In the genomic region with DNA sequence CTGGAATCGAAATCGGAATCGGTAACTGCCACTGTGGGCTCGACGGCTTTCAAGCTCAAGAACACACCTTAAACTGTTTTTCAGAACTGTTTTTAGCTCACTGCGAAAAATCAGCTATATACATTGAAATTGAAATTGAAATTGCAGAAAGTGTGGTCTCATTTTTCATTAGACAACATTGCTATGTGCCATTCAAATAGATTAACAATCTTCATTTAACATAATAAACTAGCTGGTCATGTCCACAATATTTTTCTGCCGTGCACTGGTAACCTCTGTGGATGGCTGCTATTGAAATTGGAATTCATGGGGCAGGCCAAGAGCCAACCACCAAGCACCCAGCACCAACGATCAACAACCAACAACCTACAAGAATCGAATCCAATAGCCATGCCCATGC, we compare ENCODE assay signal across 1 fruit fly cellular context.
A peak's percentile ranks its signal among the peaks of the same experiment; 100 is the strongest.
TF ChIP-seq lines count a peak whose summit lies in the region.

No protein-coding gene starts in this region.

TF ChIP-seq in whole organism, embryonic, 481 proteins besides CTCF, POLR2A, EP300 and RAD21 (continued from another document and continues in another):
- no peak for TF ChIP-seq CG34376 (GFP tag; optimal IDR thresholded peaks at IDR 0.05; lab: Kevin White, UChicago)
- peak; percentile 43; the same call in 1 of the 2 replicates for TF ChIP-seq ranshi (GFP tag; IDR thresholded peaks at IDR 0.05; lab: Robert Waterston, UW)
- no peak for TF ChIP-seq CG10209 (GFP tag; optimal IDR thresholded peaks at IDR 0.05; lab: Kevin White, UChicago)
- 0 out of 3 replicates have a peak, but pooled peaks have one; percentile 33 for TF ChIP-seq CG34422 (GFP tag; IDR thresholded peaks at IDR 0.05; lab: Robert Waterston, UW)
- peak; percentile 51 for TF ChIP-seq dmrt11E (tag; optimal IDR thresholded peaks at IDR 0.05; lab: Kevin White, UChicago)
- no peak for TF ChIP-seq Deaf1 (tag; optimal IDR thresholded peaks at IDR 0.05; lab: Kevin White, UChicago)
- TF ChIP-seq CG34224 (GFP tag; IDR thresholded peaks at IDR 0.05; lab: Robert Waterston, UW; ENCODE audit: partially characterized antibody): no peak
- no peak for TF ChIP-seq CG15696 (tag; optimal IDR thresholded peaks at IDR 0.05; lab: Kevin White, UChicago)
- TF ChIP-seq CG11085 (GFP tag; IDR thresholded peaks at IDR 0.05; lab: Robert Waterston, UW): no peak
- no peak for TF ChIP-seq CG1647 (GFP tag; optimal IDR thresholded peaks at IDR 0.05; lab: Kevin White, UChicago)
- TF ChIP-seq phol (tag; optimal IDR thresholded peaks at IDR 0.05; lab: Kevin White, UChicago): peak; percentile 16
- no peak for TF ChIP-seq CG2116 (GFP tag; optimal IDR thresholded peaks at IDR 0.05; lab: Kevin White, UChicago)
- TF ChIP-seq Side (GFP tag; optimal IDR thresholded peaks at IDR 0.05; lab: Kevin White, UChicago): no peak
- peak; percentile 31 for TF ChIP-seq nmo (GFP tag; optimal IDR thresholded peaks at IDR 0.05; lab: Kevin White, UChicago)
- peak; percentile 54 for TF ChIP-seq CG10979 (tag; optimal IDR thresholded peaks at IDR 0.05; lab: Kevin White, UChicago)
- TF ChIP-seq CkIIα-i1 (GFP tag; IDR thresholded peaks at IDR 0.05; lab: Robert Waterston, UW): no peak
- no peak for TF ChIP-seq CG12299 (tag; optimal IDR thresholded peaks at IDR 0.05; lab: Kevin White, UChicago)
- no peak for TF ChIP-seq sob (GFP tag; IDR thresholded peaks at IDR 0.05; lab: Robert Waterston, UW)
- peak; percentile 53 for TF ChIP-seq CG18262 (tag; optimal IDR thresholded peaks at IDR 0.05; lab: Kevin White, UChicago)
- TF ChIP-seq bab2 (GFP tag; optimal IDR thresholded peaks at IDR 0.05; lab: Kevin White, UChicago): no peak
- no peak for TF ChIP-seq Fer1 (GFP tag; optimal IDR thresholded peaks at IDR 0.05; lab: Kevin White, UChicago)
- no peak for TF ChIP-seq Bdp1 (GFP tag; optimal IDR thresholded peaks at IDR 0.05; lab: Kevin White, UChicago)
- TF ChIP-seq Neu2 (GFP tag; optimal IDR thresholded peaks at IDR 0.05; lab: Kevin White, UChicago; ENCODE audit: borderline replicate concordance): no peak
- TF ChIP-seq mirr (GFP tag; optimal IDR thresholded peaks at IDR 0.05; lab: Kevin White, UChicago): no peak
- peak; percentile 57; the same call in 1 of the 2 replicates for TF ChIP-seq ara (GFP tag; IDR thresholded peaks at IDR 0.05; lab: Robert Waterston, UW)
- TF ChIP-seq Ada2b (GFP tag; IDR thresholded peaks at IDR 0.05; lab: Robert Waterston, UW): 0 out of 2 replicates have a peak, but pooled peaks have one; percentile 10
- peak; percentile 48 for TF ChIP-seq gem (tag; optimal IDR thresholded peaks at IDR 0.05; lab: Kevin White, UChicago)
- TF ChIP-seq B-H2 (GFP tag; optimal IDR thresholded peaks at IDR 0.05; lab: Kevin White, UChicago): no peak
- peak; percentile 28; the same call in 1 of the 2 replicates for TF ChIP-seq CG6689 (GFP tag; IDR thresholded peaks at IDR 0.05; lab: Robert Waterston, UW)
- no peak for TF ChIP-seq CG12659 (GFP tag; optimal IDR thresholded peaks at IDR 0.05; lab: Kevin White, UChicago)
- TF ChIP-seq MTF-1 (GFP tag; optimal IDR thresholded peaks at IDR 0.05; lab: Kevin White, UChicago; ENCODE audit: borderline replicate concordance): no peak
- no peak for TF ChIP-seq dati (GFP tag; IDR thresholded peaks at IDR 0.05; lab: Robert Waterston, UW)
- no peak for TF ChIP-seq sc (optimal IDR thresholded peaks at IDR 0.05; lab: Kevin White, UChicago)
- peak; percentile 15 for TF ChIP-seq sc (GFP tag; optimal IDR thresholded peaks at IDR 0.05; lab: Kevin White, UChicago)
- no peak for TF ChIP-seq Sox100B (GFP tag; optimal IDR thresholded peaks at IDR 0.05; lab: Kevin White, UChicago)
- no peak for TF ChIP-seq NC2β (GFP tag; optimal IDR thresholded peaks at IDR 0.05; lab: Kevin White, UChicago)
- TF ChIP-seq cas (GFP tag; IDR thresholded peaks at IDR 0.05; lab: Robert Waterston, UW): no peak
- TF ChIP-seq CG17186 (GFP tag; optimal IDR thresholded peaks at IDR 0.05; lab: Kevin White, UChicago): no peak
- peak; percentile 31 for TF ChIP-seq CG3407 (GFP tag; optimal IDR thresholded peaks at IDR 0.05; lab: Kevin White, UChicago)
- TF ChIP-seq CG6765 (GFP tag; optimal IDR thresholded peaks at IDR 0.05; lab: Kevin White, UChicago): no peak
- no peak for TF ChIP-seq Hr39 (optimal IDR thresholded peaks at IDR 0.05; lab: Kevin White, UChicago)
- no peak for TF ChIP-seq CG17912 (GFP tag; optimal IDR thresholded peaks at IDR 0.05; lab: Kevin White, UChicago)
- no peak for TF ChIP-seq Atf6 (GFP tag; IDR thresholded peaks at IDR 0.05; lab: Robert Waterston, UW)
- TF ChIP-seq HLH4C (GFP tag; IDR thresholded peaks at IDR 0.05; lab: Robert Waterston, UW; ENCODE audit: partially characterized antibody): no peak
- no peak for TF ChIP-seq bcd (GFP tag; optimal IDR thresholded peaks at IDR 0.05; lab: Kevin White, UChicago)
- peak; percentile 30; the same call in 1 of the 2 replicates for TF ChIP-seq E2f1 (GFP tag; IDR thresholded peaks at IDR 0.05; lab: Robert Waterston, UW)
- TF ChIP-seq Sox102F (GFP tag; optimal IDR thresholded peaks at IDR 0.05; lab: Kevin White, UChicago): no peak
- TF ChIP-seq H2.0 (GFP tag; IDR thresholded peaks at IDR 0.05; lab: Robert Waterston, UW): no peak
- TF ChIP-seq Dref (GFP tag; IDR thresholded peaks at IDR 0.05; lab: Robert Waterston, UW): no peak
- no peak for TF ChIP-seq ems (GFP tag; optimal IDR thresholded peaks at IDR 0.05; lab: Kevin White, UChicago)
- TF ChIP-seq CG3065 (GFP tag; optimal IDR thresholded peaks at IDR 0.05; lab: Kevin White, UChicago): no peak
- TF ChIP-seq CG11723 (GFP tag; optimal IDR thresholded peaks at IDR 0.05; lab: Kevin White, UChicago): no peak
- no peak for TF ChIP-seq CG42726 (GFP tag; IDR thresholded peaks at IDR 0.05; lab: Robert Waterston, UW; ENCODE audit: partially characterized antibody)
- TF ChIP-seq Myb (GFP tag; optimal IDR thresholded peaks at IDR 0.05; lab: Kevin White, UChicago): no peak
- peak; percentile 9 for TF ChIP-seq Xbp1 (GFP tag; optimal IDR thresholded peaks at IDR 0.05; lab: Kevin White, UChicago)
- no peak for TF ChIP-seq Mrtf (GFP tag; IDR thresholded peaks at IDR 0.05; lab: Robert Waterston, UW)
- no peak for TF ChIP-seq CHES-1-like (GFP tag; optimal IDR thresholded peaks at IDR 0.05; lab: Kevin White, UChicago)
- TF ChIP-seq pum (GFP tag; optimal IDR thresholded peaks at IDR 0.05; lab: Kevin White, UChicago): no peak
- no peak for TF ChIP-seq CG8359 (GFP tag; optimal IDR thresholded peaks at IDR 0.05; lab: Kevin White, UChicago; ENCODE audit: borderline replicate concordance)
- TF ChIP-seq lilli (GFP tag; optimal IDR thresholded peaks at IDR 0.05; lab: Kevin White, UChicago): no peak
- TF ChIP-seq Oaz (GFP tag; IDR thresholded peaks at IDR 0.05; lab: Robert Waterston, UW): no peak
- no peak for TF ChIP-seq da (GFP tag; optimal IDR thresholded peaks at IDR 0.05; lab: Kevin White, UChicago)
- peak; percentile 53 for TF ChIP-seq CG1603 (tag; optimal IDR thresholded peaks at IDR 0.05; lab: Kevin White, UChicago)
- no peak for TF ChIP-seq sr (GFP tag; IDR thresholded peaks at IDR 0.05; lab: Robert Waterston, UW)
- TF ChIP-seq CG8290 (GFP tag; optimal IDR thresholded peaks at IDR 0.05; lab: Kevin White, UChicago): no peak
- TF ChIP-seq CG8290 (tag; optimal IDR thresholded peaks at IDR 0.05; lab: Kevin White, UChicago): peak in 1 of 2 experiments; percentile 9
- TF ChIP-seq CG31224 (GFP tag; IDR thresholded peaks at IDR 0.05; lab: Robert Waterston, UW): no peak
- TF ChIP-seq fu2 (GFP tag; optimal IDR thresholded peaks at IDR 0.05; lab: Kevin White, UChicago): no peak
- no peak for TF ChIP-seq ftz-f1 (GFP tag; optimal IDR thresholded peaks at IDR 0.05; lab: Kevin White, UChicago)
- no peak for TF ChIP-seq run (tag; optimal IDR thresholded peaks at IDR 0.05; lab: Kevin White, UChicago)
- TF ChIP-seq hbn (GFP tag; IDR thresholded peaks at IDR 0.05; lab: Robert Waterston, UW; ENCODE audit: partially characterized antibody): no peak
- TF ChIP-seq Stat92E (GFP tag; optimal IDR thresholded peaks at IDR 0.05; lab: Kevin White, UChicago): peak in 1 of 3 experiments; percentile 6
- no peak for TF ChIP-seq CG9797 (GFP tag; optimal IDR thresholded peaks at IDR 0.05; lab: Kevin White, UChicago)
- TF ChIP-seq insv (GFP tag; optimal IDR thresholded peaks at IDR 0.05; lab: Kevin White, UChicago): no peak
- TF ChIP-seq CG16815 (GFP tag; optimal IDR thresholded peaks at IDR 0.05; lab: Kevin White, UChicago): no peak
- TF ChIP-seq CG17829 (tag; optimal IDR thresholded peaks at IDR 0.05; lab: Kevin White, UChicago): peak; percentile 22
- no peak for TF ChIP-seq twi (tag; optimal IDR thresholded peaks at IDR 0.05; lab: Kevin White, UChicago)
- TF ChIP-seq HHEX (GFP tag; optimal IDR thresholded peaks at IDR 0.05; lab: Kevin White, UChicago): no peak
- no peak for TF ChIP-seq Vsx1 (GFP tag; optimal IDR thresholded peaks at IDR 0.05; lab: Kevin White, UChicago)
- TF ChIP-seq cg (GFP tag; optimal IDR thresholded peaks at IDR 0.05; lab: Kevin White, UChicago): no peak
- no peak for TF ChIP-seq mam (GFP tag; optimal IDR thresholded peaks at IDR 0.05; lab: Kevin White, UChicago)
- no peak for TF ChIP-seq BtbVII (GFP tag; optimal IDR thresholded peaks at IDR 0.05; lab: Kevin White, UChicago)
- TF ChIP-seq Asciz (GFP tag; optimal IDR thresholded peaks at IDR 0.05; lab: Kevin White, UChicago): no peak
- TF ChIP-seq CG12391 (tag; optimal IDR thresholded peaks at IDR 0.05; lab: Kevin White, UChicago): peak; percentile 10
- TF ChIP-seq sens (GFP tag; lab: Kevin White, UChicago): peak; percentile 84
- TF ChIP-seq klu (GFP tag; IDR thresholded peaks at IDR 0.05; lab: Robert Waterston, UW): no peak
- TF ChIP-seq Scr (GFP tag; IDR thresholded peaks at IDR 0.05; lab: Robert Waterston, UW; ENCODE audit: partially characterized antibody): no peak
- TF ChIP-seq CG2875 (GFP tag; optimal IDR thresholded peaks at IDR 0.05; lab: Kevin White, UChicago): no peak
- TF ChIP-seq chn (GFP tag; optimal IDR thresholded peaks at IDR 0.05; lab: Kevin White, UChicago): no peak
- no peak for TF ChIP-seq scrt (GFP tag; optimal IDR thresholded peaks at IDR 0.05; lab: Kevin White, UChicago)
- TF ChIP-seq fd64A (GFP tag; optimal IDR thresholded peaks at IDR 0.05; lab: Kevin White, UChicago): peak; percentile 3
- TF ChIP-seq CoRest (tag; optimal IDR thresholded peaks at IDR 0.05; lab: Kevin White, UChicago): peak; percentile 2
- TF ChIP-seq luna (GFP tag; optimal IDR thresholded peaks at IDR 0.05; lab: Kevin White, UChicago): no peak
- no peak for TF ChIP-seq bigmax (GFP tag; optimal IDR thresholded peaks at IDR 0.05; lab: Kevin White, UChicago)
- TF ChIP-seq Ets65A (GFP tag; lab: Kevin White, UChicago): peak; percentile 78
- no peak for TF ChIP-seq CG1529 (GFP tag; optimal IDR thresholded peaks at IDR 0.05; lab: Kevin White, UChicago)
- 0 out of 3 replicates have a peak, but pooled peaks have one; percentile 18 for TF ChIP-seq zfh1 (GFP tag; IDR thresholded peaks at IDR 0.05; lab: Robert Waterston, UW)
- TF ChIP-seq CG2678 (tag; optimal IDR thresholded peaks at IDR 0.05; lab: Kevin White, UChicago): peak; percentile 20
- TF ChIP-seq CG5180 (GFP tag; optimal IDR thresholded peaks at IDR 0.05; lab: Kevin White, UChicago): no peak
- no peak for TF ChIP-seq bowl (GFP tag; IDR thresholded peaks at IDR 0.05; lab: Robert Waterston, UW)
- TF ChIP-seq Fer3 (tag; optimal IDR thresholded peaks at IDR 0.05; lab: Kevin White, UChicago): no peak
- peak; percentile 27; the same call in 1 of the 3 replicates for TF ChIP-seq CG17361 (GFP tag; IDR thresholded peaks at IDR 0.05; lab: Robert Waterston, UW)
- TF ChIP-seq bsh (GFP tag; optimal IDR thresholded peaks at IDR 0.05; lab: Kevin White, UChicago): peak; percentile 63 to 66
- peak; percentile 9 for TF ChIP-seq CG7839 (tag; optimal IDR thresholded peaks at IDR 0.05; lab: Kevin White, UChicago)
- no peak for TF ChIP-seq Mes4 (GFP tag; optimal IDR thresholded peaks at IDR 0.05; lab: Kevin White, UChicago)
- TF ChIP-seq CG11696 (GFP tag; IDR thresholded peaks at IDR 0.05; lab: Robert Waterston, UW): no peak
- no peak for TF ChIP-seq wor (GFP tag; IDR thresholded peaks at IDR 0.05; lab: Robert Waterston, UW)
- TF ChIP-seq gfzf (GFP tag; optimal IDR thresholded peaks at IDR 0.05; lab: Kevin White, UChicago): no peak
- no peak for TF ChIP-seq Hr3 (GFP tag; optimal IDR thresholded peaks at IDR 0.05; lab: Kevin White, UChicago)
- no peak for TF ChIP-seq en (GFP tag; optimal IDR thresholded peaks at IDR 0.05; lab: Kevin White, UChicago)
- peak; percentile 26 for TF ChIP-seq fd96Cb (tag; optimal IDR thresholded peaks at IDR 0.05; lab: Kevin White, UChicago)
- TF ChIP-seq eve (GFP tag; optimal IDR thresholded peaks at IDR 0.05; lab: Kevin White, UChicago): no peak
- no peak for TF ChIP-seq zfh2 (GFP tag; optimal IDR thresholded peaks at IDR 0.05; lab: Kevin White, UChicago)
- no peak for TF ChIP-seq Nf-YC (tag; optimal IDR thresholded peaks at IDR 0.05; lab: Kevin White, UChicago)
- no peak for TF ChIP-seq Hey (tag; optimal IDR thresholded peaks at IDR 0.05; lab: Kevin White, UChicago)
- no peak for TF ChIP-seq E2f2 (GFP tag; IDR thresholded peaks at IDR 0.05; lab: Robert Waterston, UW)
- no peak for TF ChIP-seq knrl (GFP tag; IDR thresholded peaks at IDR 0.05; lab: Robert Waterston, UW; ENCODE audit: partially characterized antibody)
- no peak for TF ChIP-seq tll (GFP tag; optimal IDR thresholded peaks at IDR 0.05; lab: Kevin White, UChicago)
- TF ChIP-seq ase (GFP tag; IDR thresholded peaks at IDR 0.05; lab: Robert Waterston, UW): no peak
- no peak for TF ChIP-seq Opbp (GFP tag; IDR thresholded peaks at IDR 0.05; lab: Robert Waterston, UW; ENCODE audit: partially characterized antibody)
- TF ChIP-seq trem (tag; optimal IDR thresholded peaks at IDR 0.05; lab: Kevin White, UChicago): no peak
- TF ChIP-seq CG13775 (GFP tag; optimal IDR thresholded peaks at IDR 0.05; lab: Kevin White, UChicago): no peak
- no peak for TF ChIP-seq oc (tag; optimal IDR thresholded peaks at IDR 0.05; lab: Kevin White, UChicago)
- TF ChIP-seq CG8089 (GFP tag; optimal IDR thresholded peaks at IDR 0.05; lab: Kevin White, UChicago): no peak
- no peak for TF ChIP-seq schlank (tag; optimal IDR thresholded peaks at IDR 0.05; lab: Kevin White, UChicago)
- no peak for TF ChIP-seq cwo (GFP tag; optimal IDR thresholded peaks at IDR 0.05; lab: Kevin White, UChicago)
- TF ChIP-seq Nf-YB (GFP tag; optimal IDR thresholded peaks at IDR 0.05; lab: Kevin White, UChicago): no peak
- TF ChIP-seq NC2α (GFP tag; optimal IDR thresholded peaks at IDR 0.05; lab: Kevin White, UChicago): no peak
- peak; percentile 23; the same call in 1 of the 2 replicates for TF ChIP-seq CG4360 (GFP tag; IDR thresholded peaks at IDR 0.05; lab: Robert Waterston, UW)
- 0 out of 2 replicates have a peak, but pooled peaks have one; percentile 16 for TF ChIP-seq sisA (GFP tag; IDR thresholded peaks at IDR 0.05; lab: Robert Waterston, UW)
- peak; percentile 2 for TF ChIP-seq CG5245 (GFP tag; optimal IDR thresholded peaks at IDR 0.05; lab: Kevin White, UChicago)
